Worm (Caenorhabditis elegans): ENCODE data around the gene B0353.1.

DNA sequence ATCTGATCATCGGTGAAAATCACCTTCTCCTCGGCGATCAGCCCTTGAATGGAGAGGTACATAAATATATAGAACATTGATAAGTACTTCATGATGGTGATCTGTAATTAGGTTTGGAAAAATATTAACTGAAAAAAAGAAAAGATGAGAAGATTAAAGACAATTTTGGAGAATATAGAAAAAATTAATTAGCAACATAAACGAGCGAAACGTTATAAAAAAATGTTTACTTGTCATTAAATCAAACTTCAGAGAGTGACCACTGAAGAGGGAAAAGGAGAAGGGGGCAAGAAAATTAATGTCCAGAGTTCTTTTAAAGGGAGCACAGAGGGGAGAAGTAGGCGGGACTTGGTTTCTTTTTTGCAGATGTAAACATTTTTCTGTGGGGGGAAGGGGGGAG lies 28.9 kb upstream of the B0353.1 start, which contains the start of gene T22F7.4:
- TF ChIP-seq ceh-82 (tag; optimal IDR thresholded peaks at IDR 0.05) (no peak), ZK546.5 (tag; optimal IDR thresholded peaks at IDR 0.05) (no peak), skn-1 (tag; optimal IDR thresholded peaks at IDR 0.05) (no peak), snpc-4 (tag; optimal IDR thresholded peaks at IDR 0.05) (no peak), aly-2 (tag; optimal IDR thresholded peaks at IDR 0.05) (no peak), tbx-2 (tag; optimal IDR thresholded peaks at IDR 0.05) (no peak), zag-1 (tag; optimal IDR thresholded peaks at IDR 0.05) (no peak), fkh-10 (GFP tag; optimal IDR thresholded peaks at IDR 0.05) (no peak), lin-39 (tag; optimal IDR thresholded peaks at IDR 0.05) (no peak), ama-1 (optimal IDR thresholded peaks at IDR 0.05) (no peak), elt-3 (tag; optimal IDR thresholded peaks at IDR 0.05) (no peak), nhr-237 (tag; optimal IDR thresholded peaks at IDR 0.05) (no peak), mdl-1 (tag; optimal IDR thresholded peaks at IDR 0.05) (no peak)
